Fruit fly (Drosophila melanogaster) whole organism, embryonic: ENCODE data around the gene CG9837.
A peak's percentile ranks its signal among the peaks of the same experiment; 100 is the strongest.

ENCODE experiments used
- Awh ChIP-seq: fragments of 200-800 bp; sonication (Bioruptor generic); IDR thresholded peaks from 2 replicates; pipeline ENCODE4, ENCODE4 v1.3.6; 2022; ENCODE audit warnings: missing biosample characterization, missing genetic modification characterization
- CG12071 ChIP-seq: fragments of 200-800 bp; sonication (Bioruptor generic); optimal IDR thresholded peaks from 3 replicates; lab custom pipeline; 2018; ENCODE audit warnings: missing biosample characterization, mild to moderate bottlenecking, missing genetic modification characterization
- CG13123 ChIP-seq: fragments of 200-800 bp; sonication (Bioruptor generic); optimal IDR thresholded peaks from 2 replicates; lab custom pipeline; 2016; ENCODE audit warnings: missing biosample characterization, missing genetic modification characterization
- CG1602 ChIP-seq: fragments of 200-800 bp; sonication (Bioruptor generic); optimal IDR thresholded peaks from 3 replicates; lab custom pipeline; 2016; ENCODE audit warnings: missing biosample characterization, missing genetic modification characterization
- CG16863 ChIP-seq: fragments of 200-800 bp; sonication (Bioruptor generic); optimal IDR thresholded peaks from 3 replicates; lab custom pipeline; 2016; ENCODE audit warnings: missing biosample characterization, missing genetic modification characterization
- CG17829 ChIP-seq: fragments of 200-800 bp; optimal IDR thresholded peaks from 2 replicates; lab custom pipeline; 2019; ENCODE audit warnings: missing biosample characterization, mild to moderate bottlenecking, missing genetic modification characterization, moderate library complexity
- CG18476 ChIP-seq: fragments of 200-800 bp; sonication (Bioruptor generic); optimal IDR thresholded peaks from 2 replicates; lab custom pipeline; 2016; ENCODE audit warnings: missing biosample characterization, mild to moderate bottlenecking, missing genetic modification characterization
- CG2712 ChIP-seq: fragments of 200-800 bp; optimal IDR thresholded peaks from 3 replicates; lab custom pipeline; 2019; ENCODE audit warnings: missing biosample characterization, mild to moderate bottlenecking, missing genetic modification characterization, moderate library complexity
- CG3281 ChIP-seq: fragments of 200-800 bp; sonication (Bioruptor generic); optimal IDR thresholded peaks from 3 replicates; lab custom pipeline; 2017; ENCODE audit warnings: missing biosample characterization, mild to moderate bottlenecking, missing genetic modification characterization
- CG34422 ChIP-seq: fragments of 200-800 bp; sonication (Bioruptor generic); IDR thresholded peaks from 3 replicates; pipeline ENCODE4 v1.3.6; 2022; ENCODE audit warnings: missing biosample characterization, missing genetic modification characterization
- CG43689 ChIP-seq: fragments of 200-800 bp; sonication (Bioruptor generic); IDR thresholded peaks from 2 replicates; pipeline ENCODE4 v1.3.6; 2022; ENCODE audit warnings: missing biosample characterization, missing genetic modification characterization
- CG4707 ChIP-seq: fragments of 200-800 bp; sonication (Bioruptor generic); optimal IDR thresholded peaks from 2 replicates; lab custom pipeline; 2018; ENCODE audit warnings: missing biosample characterization, mild to moderate bottlenecking, missing genetic modification characterization, moderate library complexity
- CG6175 ChIP-seq: fragments of 200-800 bp; sonication (Bioruptor generic); IDR thresholded peaks from 3 replicates; pipeline ENCODE4 v1.3.6; 2022; ENCODE audit warnings: missing biosample characterization, missing genetic modification characterization
- CG6254 ChIP-seq: fragments of 200-800 bp; sonication (Bioruptor generic); optimal IDR thresholded peaks from 3 replicates; lab custom pipeline; 2017; ENCODE audit warnings: mild to moderate bottlenecking, missing biosample characterization, missing genetic modification reagents, missing genetic modification characterization
- CG6765 ChIP-seq: fragments of 200-800 bp; sonication (Bioruptor generic); optimal IDR thresholded peaks from 3 replicates; lab custom pipeline; 2017; ENCODE audit warnings: missing biosample characterization, mild to moderate bottlenecking, missing genetic modification characterization
- CG8359 ChIP-seq: fragments of 200-800 bp; sonication (Bioruptor generic); optimal IDR thresholded peaks from 2 replicates; lab custom pipeline; 2017; ENCODE audit warnings: missing biosample characterization, mild to moderate bottlenecking, missing genetic modification characterization, borderline replicate concordance
- CHES-1-like ChIP-seq: fragments of 200-800 bp; sonication (Bioruptor generic); optimal IDR thresholded peaks from 2 replicates; lab custom pipeline; 2016; ENCODE audit warnings: missing biosample characterization, missing genetic modification characterization
- D19B ChIP-seq: fragments of 200-800 bp; sonication (Bioruptor generic); optimal IDR thresholded peaks from 2 replicates; lab custom pipeline; 2017; ENCODE audit warnings: missing biosample characterization, mild to moderate bottlenecking, missing genetic modification characterization
- Dip2 ChIP-seq: fragments of 200-800 bp; sonication (Bioruptor generic); IDR thresholded peaks from 2 replicates; pipeline ENCODE4 v1.3.6; 2022; ENCODE audit warnings: missing biosample characterization, missing genetic modification characterization
- ERR ChIP-seq: fragments of 200-800 bp; sonication (Bioruptor generic); optimal IDR thresholded peaks from 2 replicates; lab custom pipeline; 2016; ENCODE audit warnings: missing biosample characterization, missing genetic modification characterization
- Pdp1 ChIP-seq, 2 experiments: fragments of 200-800 bp; sonication (Bioruptor generic); optimal IDR thresholded peaks; 3 replicates each; lab custom pipeline; 2016; ENCODE audit warnings: missing biosample characterization in 2 of 2, missing genetic modification characterization in 2 of 2, mild to moderate bottlenecking in 1 of 2, moderate library complexity in 1 of 2
- Sry-δ ChIP-seq: fragments of 200-800 bp; sonication (Bioruptor generic); optimal IDR thresholded peaks from 2 replicates; lab custom pipeline; 2016; ENCODE audit warnings: missing biosample characterization, missing genetic modification characterization
- YL-1 ChIP-seq: fragments of 200-800 bp; sonication (Bioruptor generic); optimal IDR thresholded peaks from 3 replicates; lab custom pipeline; 2017; ENCODE audit warnings: missing biosample characterization, mild to moderate bottlenecking, missing genetic modification characterization
- ab ChIP-seq: fragments of 200-800 bp; sonication (Bioruptor generic); optimal IDR thresholded peaks from 2 replicates; lab custom pipeline; 2016; ENCODE audit warnings: missing biosample characterization, missing genetic modification characterization
- bbx ChIP-seq: fragments of 200-800 bp; sonication (Bioruptor generic); IDR thresholded peaks from 2 replicates; pipeline ENCODE4 v1.3.6; 2022; ENCODE audit warnings: missing biosample characterization, missing genetic modification characterization; ENCODE audit not compliant: partially characterized antibody
- cas ChIP-seq: fragments of 200-800 bp; sonication (Bioruptor generic); IDR thresholded peaks from 2 replicates; pipeline ENCODE4 v1.3.6; 2022; ENCODE audit warnings: missing biosample characterization, missing genetic modification characterization
- caup ChIP-seq: fragments of 200-800 bp; sonication (Bioruptor generic); optimal IDR thresholded peaks from 3 replicates; lab custom pipeline; 2017; ENCODE audit warnings: missing biosample characterization, mild to moderate bottlenecking, missing genetic modification characterization, moderate library complexity; ENCODE audit not compliant: severe bottlenecking
- cg ChIP-seq: fragments of 200-800 bp; sonication (Bioruptor generic); optimal IDR thresholded peaks from 3 replicates; lab custom pipeline; 2019; ENCODE audit warnings: missing biosample characterization, mild to moderate bottlenecking, missing genetic modification characterization, moderate library complexity
- chn ChIP-seq: fragments of 200-800 bp; sonication (Bioruptor generic); optimal IDR thresholded peaks from 2 replicates; lab custom pipeline; 2016; ENCODE audit warnings: missing biosample characterization, missing genetic modification characterization
- crol ChIP-seq: fragments of 200-800 bp; sonication (Bioruptor generic); IDR thresholded peaks from 2 replicates; pipeline ENCODE4 v1.3.6; 2022; ENCODE audit warnings: missing biosample characterization, missing genetic modification characterization
- crp ChIP-seq, 2 experiments: fragments of 200-800 bp; sonication (Bioruptor generic); optimal IDR thresholded peaks; 2 replicates in 1 of 2; 3 replicates in 1 of 2; lab custom pipeline; 2017; ENCODE audit warnings: missing biosample characterization in 2 of 2, missing genetic modification characterization in 2 of 2, mild to moderate bottlenecking in 1 of 2, moderate library complexity in 1 of 2
- eve ChIP-seq, 2 experiments: fragments of >200 bp; optimal IDR thresholded peaks; 2 replicates each; lab custom pipeline; 2017; ENCODE audit warnings: missing biosample characterization in 2 of 2, missing genetic modification characterization in 2 of 2
- fd102C ChIP-seq: fragments of 200-800 bp; sonication (Bioruptor generic); optimal IDR thresholded peaks from 2 replicates; lab custom pipeline; 2018; ENCODE audit warnings: missing biosample characterization, mild to moderate bottlenecking, missing genetic modification characterization, moderate library complexity
- gro ChIP-seq: fragments of 200-800 bp; sonication (Bioruptor generic); optimal IDR thresholded peaks from 2 replicates; lab custom pipeline; 2016; ENCODE audit warnings: missing biosample characterization, missing genetic modification characterization
- gsb-n ChIP-seq: fragments of 200-800 bp; sonication (Bioruptor generic); optimal IDR thresholded peaks from 3 replicates; lab custom pipeline; 2018; ENCODE audit warnings: missing biosample characterization, mild to moderate bottlenecking, missing genetic modification characterization
- ham ChIP-seq: fragments of 200-800 bp; sonication (Bioruptor generic); IDR thresholded peaks from 2 replicates; pipeline ENCODE4 v1.3.6; 2022; ENCODE audit warnings: missing biosample characterization, missing genetic modification characterization
- hkb ChIP-seq, 2 experiments: fragments of 200-800 bp in 1 of 2; fragments of >200 bp in 1 of 2; sonication (Bioruptor generic) in 1 of 2; IDR thresholded peaks in 1 of 2; optimal IDR thresholded peaks in 1 of 2; 2 replicates each; pipeline versions ENCODE4 v1.3.6 to Lab custom; 2017 to 2022; ENCODE audit warnings: missing biosample characterization in 1 of 2, missing genetic modification characterization in 1 of 2
- hth ChIP-seq: fragments of >200 bp; optimal IDR thresholded peaks from 2 replicates; lab custom pipeline; 2017; ENCODE audit warnings: inconsistent platforms
- jing ChIP-seq: fragments of 200-800 bp; sonication (Bioruptor generic); optimal IDR thresholded peaks from 2 replicates; lab custom pipeline; 2018; ENCODE audit warnings: missing biosample characterization, mild to moderate bottlenecking, missing genetic modification characterization
- kay ChIP-seq: fragments of 200-800 bp; sonication (Bioruptor generic); optimal IDR thresholded peaks from 2 replicates; lab custom pipeline; 2016; ENCODE audit warnings: missing biosample characterization, missing genetic modification characterization
- ken ChIP-seq: fragments of 200-800 bp; sonication (Bioruptor generic); IDR thresholded peaks from 3 replicates; pipeline ENCODE4 v1.3.6; 2022; ENCODE audit warnings: missing biosample characterization, missing genetic modification characterization
- lmd ChIP-seq: fragments of 200-800 bp; sonication (Bioruptor generic); IDR thresholded peaks from 2 replicates; pipeline ENCODE4 v1.3.6; 2022; ENCODE audit warnings: missing biosample characterization, missing genetic modification characterization
- oc ChIP-seq: fragments of 200-800 bp; sonication (Bioruptor generic); optimal IDR thresholded peaks from 2 replicates; lab custom pipeline; 2018; ENCODE audit warnings: missing biosample characterization, mild to moderate bottlenecking, missing genetic modification characterization, moderate library complexity
- prd ChIP-seq, 3 experiments: fragments of >200 bp in 2 of 3; fragments of 200-800 bp in 1 of 3; sonication (Bioruptor generic) in 1 of 3; optimal IDR thresholded peaks in 2 of 3; IDR thresholded peaks in 1 of 3; 2 replicates in 2 of 3; 3 replicates in 1 of 3; pipeline versions ENCODE4 v1.3.6 to Lab custom; 2017 to 2022; ENCODE audit warnings: missing biosample characterization in 1 of 3, missing genetic modification characterization in 1 of 3
- pum ChIP-seq: fragments of 200-800 bp; sonication (Bioruptor generic); optimal IDR thresholded peaks from 2 replicates; lab custom pipeline; 2016; ENCODE audit warnings: missing biosample characterization, missing genetic modification characterization
- sisA ChIP-seq: fragments of 200-800 bp; sonication (Bioruptor generic); IDR thresholded peaks from 2 replicates; pipeline ENCODE4 v1.3.6; 2022; ENCODE audit warnings: missing biosample characterization, missing genetic modification characterization
- slbo ChIP-seq: fragments of 200-800 bp; sonication (Bioruptor generic); IDR thresholded peaks from 2 replicates; pipeline ENCODE4 v1.3.6; 2022; ENCODE audit warnings: missing biosample characterization, missing genetic modification characterization
- sr ChIP-seq: fragments of 200-800 bp; sonication (Bioruptor generic); IDR thresholded peaks from 3 replicates; pipeline ENCODE4 v1.3.6; 2022; ENCODE audit warnings: missing biosample characterization, missing genetic modification characterization
- tio ChIP-seq: fragments of 200-800 bp; sonication (Bioruptor generic); optimal IDR thresholded peaks from 2 replicates; lab custom pipeline; 2017; ENCODE audit warnings: missing biosample characterization, missing genetic modification characterization, inconsistent platforms
- zf30C ChIP-seq: fragments of 200-800 bp; sonication (Bioruptor generic); optimal IDR thresholded peaks from 3 replicates; lab custom pipeline; 2018; ENCODE audit warnings: missing biosample characterization, mild to moderate bottlenecking, missing genetic modification characterization

The CG9837 gene

dm6 chr3R:8819551-8820057 is 6.2 kb upstream of the CG9837 start (continued):
- TF ChIP-seq crol (GFP tag; lab: Robert Waterston, UW) (no peak), pum (GFP tag; lab: Kevin White, UChicago) (no peak), D19B (GFP tag; lab: Kevin White, UChicago) (no peak), CG3281 (GFP tag; lab: Kevin White, UChicago) (peak; percentile 21), CG6254 (GFP tag; lab: Kevin White, UChicago) (no peak), eve (GFP tag; optimal IDR thresholded peaks at IDR 0.05; lab: Kevin White, UChicago) (peak in 1 of 2 experiments; percentile 80), YL-1 (GFP tag; lab: Kevin White, UChicago) (no peak), CG4707 (GFP tag; lab: Kevin White, UChicago) (no peak), chn (no peak), prd (optimal IDR thresholded peaks at IDR 0.05; lab: Kevin White, UChicago) (no peak), prd (GFP tag; IDR thresholded peaks at IDR 0.05; lab: Robert Waterston, UW) (no peak; the same call in 2 of the 3 replicates), CG17829 (no peak), fd102C (GFP tag; lab: Kevin White, UChicago) (no peak), CG2712 (tag; lab: Kevin White, UChicago) (no peak), ham (GFP tag; lab: Robert Waterston, UW) (no peak), CG18476 (peak; percentile 19), Sry-δ (GFP tag; lab: Kevin White, UChicago) (no peak), CG8359 (GFP tag; lab: Kevin White, UChicago) (peak; percentile 47), CG43689 (no peak), jing (GFP tag; lab: Kevin White, UChicago) (no peak), CG34422 (GFP tag; lab: Robert Waterston, UW) (0 out of 3 replicates have a peak, but pooled peaks have one; percentile 29), bbx (GFP tag; lab: Robert Waterston, UW) (no peak), kay (no peak), sisA (no peak), caup (peak; percentile 55), CG1602 (no peak), gsb-n (no peak), slbo (no peak; the same call in 1 of the 2 replicates), Awh (GFP tag; lab: Robert Waterston, UW) (no peak), ERR (GFP tag; lab: Kevin White, UChicago) (no peak), Dip2 (GFP tag; lab: Robert Waterston, UW) (no peak), CG12071 (GFP tag; lab: Kevin White, UChicago) (peak; percentile 48), CG16863 (GFP tag; lab: Kevin White, UChicago) (peak; percentile 43), zf30C (GFP tag; lab: Kevin White, UChicago) (no peak), CG6765 (GFP tag; lab: Kevin White, UChicago) (peak; percentile 49), cas (GFP tag; lab: Robert Waterston, UW) (no peak), lmd (no peak), Pdp1 (GFP tag; optimal IDR thresholded peaks at IDR 0.05; lab: Kevin White, UChicago) (peak in 1 of 2 experiments; percentile 57), tio (no peak), oc (tag; lab: Kevin White, UChicago) (no peak), hth (lab: Kevin White, UChicago) (no peak), cg (peak; percentile 86), CG6175 (GFP tag; lab: Robert Waterston, UW) (peak; percentile 37; the same call in 1 of the 3 replicates), crp (GFP tag; optimal IDR thresholded peaks at IDR 0.05; lab: Kevin White, UChicago) (no peak), CHES-1-like (peak; percentile 32), gro (GFP tag; lab: Kevin White, UChicago) (no peak), ab (no peak), hkb (optimal IDR thresholded peaks at IDR 0.05; lab: Kevin White, UChicago) (no peak), hkb (GFP tag; IDR thresholded peaks at IDR 0.05; lab: Robert Waterston, UW) (peak; percentile 41; the same call in 1 of the 2 replicates), sr (GFP tag; lab: Robert Waterston, UW) (no peak), CG13123 (GFP tag; lab: Kevin White, UChicago) (no peak), ken (GFP tag; lab: Robert Waterston, UW) (no peak)
